Worm (Caenorhabditis elegans): ENCODE results near the gene K12H6.4.

Gene K12H6.4

ce11 chrII:2774904-2775303, 49.2 kb downstream of the K12H6.4 start, which contains the start of gene fbxb-111:
Gene fbxb-111 (minus strand): TSS chrII:2775004.
- TF ChIP-seq elt-2 (tag; optimal IDR thresholded peaks at IDR 0.05), result no peak
- no peak for TF ChIP-seq R02D3.7 (tag; optimal IDR thresholded peaks at IDR 0.05)
- TF ChIP-seq ztf-11 (tag; optimal IDR thresholded peaks at IDR 0.05), result no peak
- no peak for TF ChIP-seq unc-39 (tag; optimal IDR thresholded peaks at IDR 0.05)
- TF ChIP-seq fos-1 (tag; optimal IDR thresholded peaks at IDR 0.05), result no peak
- no peak for TF ChIP-seq nhr-43 (tag; optimal IDR thresholded peaks at IDR 0.05; ENCODE audit: poor library complexity, severe bottlenecking)
- no peak for TF ChIP-seq skn-1 (tag; optimal IDR thresholded peaks at IDR 0.05)

All from whole organism, L3 larva.